Worm (Caenorhabditis elegans) whole organism, L4 larva: ENCODE measurements around the gene F26C11.1.

Experiments
- F10B5.3 ChIP-seq: sonication (generic microtip); optimal IDR thresholded peaks from 2 replicates; lab custom pipeline; 2016; ENCODE audit warnings: mild to moderate bottlenecking, missing genetic modification characterization, missing compliant biosample characterization
- F37D6.2 ChIP-seq: sonication (generic microtip); optimal IDR thresholded peaks from 2 replicates; lab custom pipeline; 2016; ENCODE audit warnings: mild to moderate bottlenecking, missing genetic modification characterization, missing compliant biosample characterization
- F49E8.2 ChIP-seq: sonication (generic microtip); optimal IDR thresholded peaks from 2 replicates; lab custom pipeline; 2016; ENCODE audit warnings: missing compliant biosample characterization, mild to moderate bottlenecking, missing genetic modification characterization, borderline replicate concordance
- R02D3.7 ChIP-seq: fragments of 150-350 bp; sonication (generic microtip); optimal IDR thresholded peaks from 3 replicates; lab custom pipeline; 2014; ENCODE audit warnings: missing biosample characterization, missing genetic modification characterization
- aha-1 ChIP-seq: fragments of 150-350 bp; peaks from one replicate; lab custom pipeline; 2014; ENCODE audit warnings: missing biosample characterization, missing genetic modification characterization
- aly-2 ChIP-seq: sonication (generic microtip); optimal IDR thresholded peaks from 2 replicates; lab custom pipeline; 2018; ENCODE audit warnings: missing biosample characterization, missing genetic modification characterization
- attf-4 ChIP-seq: sonication (generic microtip); optimal IDR thresholded peaks from 3 replicates; lab custom pipeline; 2017; ENCODE audit warnings: missing biosample characterization, missing genetic modification characterization
- ceh-32 ChIP-seq: sonication (generic microtip); optimal IDR thresholded peaks from 2 replicates; lab custom pipeline; 2016; ENCODE audit warnings: mild to moderate bottlenecking, missing genetic modification characterization, missing compliant biosample characterization; ENCODE audit not compliant: poor library complexity
- ceh-62 ChIP-seq: sonication (generic microtip); optimal IDR thresholded peaks from 2 replicates; lab custom pipeline; 2017; ENCODE audit warnings: missing biosample characterization, missing genetic modification characterization
- ceh-82 ChIP-seq: sonication (generic microtip); optimal IDR thresholded peaks from 2 replicates; lab custom pipeline; 2017; ENCODE audit warnings: missing biosample characterization, missing genetic modification characterization
- dmd-6 ChIP-seq: fragments of 200-800 bp; sonication (Bioruptor generic); IDR thresholded peaks from 2 replicates; pipeline ENCODE4 v1.3.6; 2022; ENCODE audit warnings: missing genetic modification reagents, missing genetic modification characterization, missing compliant biosample characterization
- dmd-8 ChIP-seq: fragments of 200-800 bp; sonication (Bioruptor generic); IDR thresholded peaks from 2 replicates; pipeline ENCODE4 v1.3.6; 2022; ENCODE audit warnings: missing genetic modification characterization, missing compliant biosample characterization
- dpl-1 ChIP-seq: fragments of 150-350 bp; optimal IDR thresholded peaks from 2 replicates; lab custom pipeline; 2014; ENCODE audit warnings: missing biosample characterization, missing genetic modification reagents, missing genetic modification characterization
- duxl-1 ChIP-seq: sonication (generic microtip); optimal IDR thresholded peaks from 2 replicates; lab custom pipeline; 2016; ENCODE audit warnings: mild to moderate bottlenecking, missing genetic modification characterization, moderate library complexity, missing compliant biosample characterization; ENCODE audit not compliant: poor library complexity
- hmg-1.1 ChIP-seq: fragments of 200-800 bp; sonication (Bioruptor generic); IDR thresholded peaks from 2 replicates; pipeline ENCODE4 v1.3.6; 2022; ENCODE audit warnings: missing genetic modification reagents, missing genetic modification characterization, missing compliant biosample characterization
- lim-7 ChIP-seq: fragments of 200-800 bp; sonication (Bioruptor generic); IDR thresholded peaks from 2 replicates; pipeline ENCODE4 v1.3.6; 2022; ENCODE audit warnings: missing genetic modification characterization, missing compliant biosample characterization
- lin-1 ChIP-seq: fragments of 200-800 bp; sonication (Bioruptor generic); IDR thresholded peaks from 2 replicates; pipeline ENCODE4 v1.3.6; 2022; ENCODE audit warnings: missing genetic modification reagents, missing genetic modification characterization, missing compliant biosample characterization
- lin-39 ChIP-seq: fragments of 150-350 bp; optimal IDR thresholded peaks from 2 replicates; lab custom pipeline; 2014; ENCODE audit warnings: missing biosample characterization, missing genetic modification reagents, missing genetic modification characterization
- lsy-2 ChIP-seq, 2 experiments: fragments of 150-350 bp in 1 of 2; sonication (generic microtip) in 1 of 2; optimal IDR thresholded peaks; 2 replicates each; lab custom pipeline; 2014 to 2017; ENCODE audit warnings: missing biosample characterization in 2 of 2, missing genetic modification characterization in 2 of 2
- madf-5 ChIP-seq, 2 experiments: fragments of 200-800 bp; sonication (Bioruptor generic); IDR thresholded peaks; 2 replicates each; pipeline ENCODE4 v1.3.6; 2022; ENCODE audit warnings: missing compliant biosample characterization in 2 of 2, missing genetic modification characterization in 2 of 2
- mdl-1 ChIP-seq, 2 experiments: fragments of 150-350 bp in 1 of 2; sonication (generic microtip) in 1 of 2; optimal IDR thresholded peaks; 2 replicates each; lab custom pipeline; 2014 to 2017; ENCODE audit warnings: missing biosample characterization in 2 of 2, missing genetic modification characterization in 2 of 2
- mep-1 ChIP-seq: fragments of 150-350 bp; sonication (generic microtip); optimal IDR thresholded peaks from 3 replicates; lab custom pipeline; 2014; ENCODE audit warnings: missing biosample characterization, missing genetic modification characterization
- mxl-3 ChIP-seq: fragments of 200-800 bp; sonication (Bioruptor generic); optimal IDR thresholded peaks from 2 replicates; lab custom pipeline; 2018; ENCODE audit warnings: mild to moderate bottlenecking, missing genetic modification characterization, missing compliant biosample characterization
- nhr-102 ChIP-seq: sonication (generic microtip); optimal IDR thresholded peaks from 2 replicates; lab custom pipeline; 2016; ENCODE audit warnings: mild to moderate bottlenecking, missing genetic modification characterization, moderate library complexity, missing compliant biosample characterization
- nhr-41 ChIP-seq: fragments of 200-800 bp; sonication (Bioruptor generic); IDR thresholded peaks from 2 replicates; pipeline ENCODE4 v1.3.6; 2022; ENCODE audit warnings: missing genetic modification reagents, missing genetic modification characterization, missing compliant biosample characterization
- nhr-42 ChIP-seq: fragments of 200-800 bp; sonication (Bioruptor generic); IDR thresholded peaks from 2 replicates; pipeline ENCODE4 v1.3.6; 2022; ENCODE audit warnings: missing genetic modification characterization, missing compliant biosample characterization
- nhr-6 ChIP-seq: fragments of 150-350 bp; optimal IDR thresholded peaks from 2 replicates; lab custom pipeline; 2014; ENCODE audit warnings: missing biosample characterization, missing genetic modification characterization
- php-3 ChIP-seq: fragments of 200-800 bp; sonication (Bioruptor generic); IDR thresholded peaks from 2 replicates; pipeline ENCODE4 v1.3.6; 2022; ENCODE audit warnings: missing genetic modification reagents, missing genetic modification characterization, missing compliant biosample characterization
- snpc-1.2 ChIP-seq: fragments of 200-800 bp; sonication (Bioruptor generic); IDR thresholded peaks from 2 replicates; pipeline ENCODE4 v1.3.6; 2022; ENCODE audit warnings: missing genetic modification reagents, missing genetic modification characterization, missing compliant biosample characterization
- unc-39 ChIP-seq: sonication (generic microtip); optimal IDR thresholded peaks from 2 replicates; lab custom pipeline; 2017; ENCODE audit warnings: missing biosample characterization, missing genetic modification characterization
- unc-62 ChIP-seq, 3 experiments: fragments of 150-350 bp in 1 of 3; sonication (generic microtip); optimal IDR thresholded peaks in 2 of 3; peaks in 1 of 3; 1 replicate in 1 of 3; 2 replicates in 2 of 3; lab custom pipeline; 2014 to 2017; ENCODE audit warnings: missing biosample characterization in 3 of 3, missing genetic modification characterization in 3 of 3, missing genetic modification reagents in 3 of 3, missing genotype in 1 of 3
- zfp-2 ChIP-seq: sonication (generic microtip); optimal IDR thresholded peaks from 2 replicates; lab custom pipeline; 2016; ENCODE audit warnings: mild to moderate bottlenecking, missing genetic modification characterization, missing compliant biosample characterization
- ztf-11 ChIP-seq: fragments of 150-350 bp; optimal IDR thresholded peaks from 2 replicates; lab custom pipeline; 2014; ENCODE audit warnings: missing biosample characterization, missing genetic modification characterization
- ztf-7 ChIP-seq: fragments of 150-350 bp; optimal IDR thresholded peaks from 2 replicates; lab custom pipeline; 2014; ENCODE audit warnings: missing biosample characterization, missing genetic modification characterization

The F26C11.1 gene

ce11 chrII:9916177-9916576 lies 21.6 kb downstream of the F26C11.1 start, which contains the start of gene F26C11.4:
Gene F26C11.4 (minus strand): TSS chrII:9916277.
- TF ChIP-seq attf-4 (no peak), snpc-1.2 (GFP tag; lab: Robert Waterston, UW) (no peak), F49E8.2 (tag; lab: Kevin White, UChicago) (no peak), zfp-2 (no peak), mxl-3 (GFP tag; lab: Kevin White, UChicago) (no peak)

ce11 chrII:9917904-9918303 lies 23.4 kb downstream of the F26C11.1 start, which contains the start of gene C05C10.8:
Gene C05C10.8 (minus strand): TSS chrII:9918004.
- no peak for TF ChIP-seq nhr-41 (GFP tag; lab: Robert Waterston, UW)
- no peak for TF ChIP-seq F37D6.2 (tag; lab: Kevin White, UChicago)
- no peak for TF ChIP-seq lin-1 (GFP tag; lab: Robert Waterston, UW)
- TF ChIP-seq F10B5.3 (tag; lab: Kevin White, UChicago): no peak
- TF ChIP-seq lsy-2 (tag; optimal IDR thresholded peaks at IDR 0.05; lab: Kevin White, UChicago): no peak
- no peak for TF ChIP-seq snpc-1.2 (GFP tag; lab: Robert Waterston, UW)
- no peak for TF ChIP-seq R02D3.7
- TF ChIP-seq dpl-1 (GFP tag; lab: Kevin White, UChicago): no peak
- TF ChIP-seq nhr-102 (tag; lab: Kevin White, UChicago): no peak
- no peak for TF ChIP-seq mdl-1 (tag; optimal IDR thresholded peaks at IDR 0.05; lab: Kevin White, UChicago)
- TF ChIP-seq ztf-11 (tag; lab: Kevin White, UChicago): no peak
- no peak for TF ChIP-seq ztf-7 (tag; lab: Kevin White, UChicago)
- TF ChIP-seq unc-39 (tag; lab: Kevin White, UChicago): no peak

ce11 chrII:9920468-9920867 lies 25.9 kb downstream of the F26C11.1 start, which contains the start of gene pho-10:
Gene pho-10 (minus strand): TSS chrII:9920568.
- TF ChIP-seq ceh-62 (tag; lab: Kevin White, UChicago) (no peak), ceh-82 (tag; lab: Kevin White, UChicago) (no peak), aly-2 (no peak), mxl-3 (GFP tag; lab: Kevin White, UChicago) (no peak), ceh-32 (tag; lab: Kevin White, UChicago) (no peak), lin-39 (tag; lab: Kevin White, UChicago) (no peak), nhr-6 (tag; lab: Kevin White, UChicago) (no peak), ztf-11 (tag; lab: Kevin White, UChicago) (no peak), madf-5 (GFP tag; IDR thresholded peaks at IDR 0.05; lab: Robert Waterston, UW) (no peak), hmg-1.1 (no peak), nhr-42 (no peak), php-3 (no peak), dmd-6 (GFP tag; lab: Robert Waterston, UW) (no peak)
- TF ChIP-seq, all 104 proteins: peak for 0

- TF ChIP-seq dmd-8 (no peak), duxl-1 (tag; lab: Kevin White, UChicago) (no peak), aha-1 (tag; lab: Kevin White, UChicago) (peak; percentile 72), nhr-6 (tag; lab: Kevin White, UChicago) (no peak), mep-1 (no peak), unc-62 (GFP tag; optimal IDR thresholded peaks at IDR 0.05 in 1 of 2; lab: Kevin White, UChicago) (peak in 1 of 2 experiments; percentile 42), unc-62 (tag; optimal IDR thresholded peaks at IDR 0.05; lab: Kevin White, UChicago) (no peak)
These were observed 27.2 kb downstream of the F26C11.1 start, which contains the start of gene C05C10.2 for ce11 chrII:9921622-9922269. Gene C05C10.2 (plus strand): TSS chrII:9922219.

ce11 chrII:9928470-9928869 lies 33.9 kb downstream of the F26C11.1 start:
- TF ChIP-seq aha-1 (tag; lab: Kevin White, UChicago): peak; percentile 91
- no peak for TF ChIP-seq lim-7 (GFP tag; lab: Robert Waterston, UW)
